Fruit fly (Drosophila melanogaster) whole organism, prepupa: ENCODE results near the gene Cdk12.
A peak's percentile ranks its signal among the peaks of the same experiment; 100 is the strongest.

ENCODE experiments used
- CG10631 ChIP-seq: fragments of 200-800 bp; sonication (Bioruptor generic); optimal IDR thresholded peaks from 2 replicates; lab custom pipeline; 2016; ENCODE audit warnings: missing biosample characterization, missing genetic modification characterization
- CG11294 ChIP-seq: fragments of 200-800 bp; sonication (Bioruptor generic); IDR thresholded peaks from 2 replicates; pipeline ENCODE4 v1.3.6; 2022; ENCODE audit warnings: missing biosample characterization, missing genetic modification characterization
- CG11762 ChIP-seq: fragments of 200-800 bp; sonication (Bioruptor generic); optimal IDR thresholded peaks from 3 replicates; lab custom pipeline; 2016; ENCODE audit warnings: missing biosample characterization, missing genetic modification characterization; ENCODE audit not compliant: insufficient read depth
- CG11902 ChIP-seq: fragments of 200-800 bp; sonication (Bioruptor generic); optimal IDR thresholded peaks from 3 replicates; lab custom pipeline; 2016; ENCODE audit warnings: missing biosample characterization, missing genetic modification characterization
- CG15336 ChIP-seq: fragments of 200-800 bp; sonication (Bioruptor generic); IDR thresholded peaks from 2 replicates; pipeline ENCODE4 v1.3.6; 2022; ENCODE audit warnings: missing biosample characterization, missing genetic modification characterization
- CG3032 ChIP-seq: fragments of 200-800 bp; optimal IDR thresholded peaks from 2 replicates; lab custom pipeline; 2019; ENCODE audit warnings: missing biosample characterization, mild to moderate bottlenecking, missing genetic modification characterization, moderate library complexity
- CG31627 ChIP-seq: fragments of 200-800 bp; sonication (Bioruptor generic); optimal IDR thresholded peaks from 3 replicates; lab custom pipeline; 2016; ENCODE audit warnings: missing biosample characterization, missing genetic modification characterization
- CG4318 ChIP-seq: fragments of 200-800 bp; sonication (Bioruptor generic); optimal IDR thresholded peaks from 3 replicates; lab custom pipeline; 2017; ENCODE audit warnings: missing biosample characterization, mild to moderate bottlenecking, missing genetic modification characterization
- CG6276 ChIP-seq: fragments of 200-800 bp; sonication (Bioruptor generic); optimal IDR thresholded peaks from 2 replicates; lab custom pipeline; 2017; ENCODE audit warnings: missing biosample characterization, mild to moderate bottlenecking, missing genetic modification characterization
- CG6792 ChIP-seq: fragments of 200-800 bp; sonication (Bioruptor generic); optimal IDR thresholded peaks from 3 replicates; lab custom pipeline; 2016; ENCODE audit warnings: missing biosample characterization, missing genetic modification characterization
- CG6808 ChIP-seq: fragments of 200-800 bp; sonication (Bioruptor generic); optimal IDR thresholded peaks from 3 replicates; lab custom pipeline; 2017; ENCODE audit warnings: missing biosample characterization, missing genetic modification characterization, mild to moderate bottlenecking, moderate library complexity, missing genetic modification reagents
- Eip75B ChIP-seq: fragments of 200-800 bp; sonication (Bioruptor generic); optimal IDR thresholded peaks from 3 replicates; lab custom pipeline; 2016; ENCODE audit warnings: missing biosample characterization, missing genetic modification characterization
- Eip78C ChIP-seq: fragments of 200-800 bp; sonication (Bioruptor generic); peaks from one replicate; lab custom pipeline; 2016; ENCODE audit warnings: missing biosample characterization, missing genetic modification characterization
- Eip93F ChIP-seq: fragments of 200-800 bp; sonication (Bioruptor generic); optimal IDR thresholded peaks from 2 replicates; lab custom pipeline; 2016; ENCODE audit warnings: missing biosample characterization, mild to moderate bottlenecking, missing genetic modification characterization
- Ets21C ChIP-seq: fragments of 200-800 bp; sonication (Bioruptor generic); optimal IDR thresholded peaks from 3 replicates; lab custom pipeline; 2016; ENCODE audit warnings: missing biosample characterization, missing genetic modification characterization
- Ets96B ChIP-seq: fragments of 200-800 bp; optimal IDR thresholded peaks from 2 replicates; lab custom pipeline; 2019; ENCODE audit warnings: missing biosample characterization, mild to moderate bottlenecking, missing genetic modification characterization, moderate library complexity
- Hr38 ChIP-seq: sonication (Bioruptor generic); optimal IDR thresholded peaks from 2 replicates; lab custom pipeline; 2016; ENCODE audit warnings: missing biosample characterization, missing genetic modification characterization
- Hr39 ChIP-seq: fragments of 200-800 bp; sonication (Bioruptor generic); optimal IDR thresholded peaks from 2 replicates; lab custom pipeline; 2016; ENCODE audit warnings: missing biosample characterization, missing genetic modification characterization
- Hr4 ChIP-seq: fragments of 200-800 bp; sonication (Bioruptor generic); optimal IDR thresholded peaks from 3 replicates; lab custom pipeline; 2016; ENCODE audit warnings: missing biosample characterization, missing genetic modification characterization
- Met ChIP-seq: fragments of 200-800 bp; sonication (Bioruptor generic); optimal IDR thresholded peaks from 3 replicates; lab custom pipeline; 2016; ENCODE audit warnings: missing biosample characterization, missing genetic modification characterization
- Smox ChIP-seq: fragments of 200-800 bp; sonication (Bioruptor generic); optimal IDR thresholded peaks from 3 replicates; lab custom pipeline; 2016; ENCODE audit warnings: missing biosample characterization, missing genetic modification characterization
- Sox102F ChIP-seq: fragments of 200-800 bp; sonication (Bioruptor generic); optimal IDR thresholded peaks from 2 replicates; lab custom pipeline; 2016; ENCODE audit warnings: missing biosample characterization, mild to moderate bottlenecking, missing genetic modification characterization
- Sox14 ChIP-seq: fragments of 200-800 bp; sonication (Bioruptor generic); optimal IDR thresholded peaks from 3 replicates; lab custom pipeline; 2016; ENCODE audit warnings: missing biosample characterization, missing genetic modification characterization
- Sox15 ChIP-seq: fragments of 200-800 bp; sonication (Bioruptor generic); optimal IDR thresholded peaks from 3 replicates; lab custom pipeline; 2016; ENCODE audit warnings: missing biosample characterization, missing genetic modification characterization
- acj6 ChIP-seq: fragments of 200-800 bp; sonication (Bioruptor generic); optimal IDR thresholded peaks from 3 replicates; lab custom pipeline; 2016; ENCODE audit warnings: missing biosample characterization, missing genetic modification characterization
- cyc ChIP-seq: fragments of 200-800 bp; sonication (Bioruptor generic); optimal IDR thresholded peaks from 3 replicates; lab custom pipeline; 2016; ENCODE audit warnings: missing biosample characterization, missing genetic modification characterization
- dsx ChIP-seq: fragments of 200-800 bp; optimal IDR thresholded peaks from 3 replicates; lab custom pipeline; 2019; ENCODE audit warnings: missing biosample characterization, mild to moderate bottlenecking, missing genetic modification characterization, moderate library complexity; ENCODE audit not compliant: poor library complexity, severe bottlenecking
- esn ChIP-seq: fragments of 200-800 bp; sonication (Bioruptor generic); optimal IDR thresholded peaks from 2 replicates; lab custom pipeline; 2016; ENCODE audit warnings: missing biosample characterization, mild to moderate bottlenecking, missing genetic modification characterization, moderate library complexity
- fd85E ChIP-seq: fragments of 200-800 bp; sonication (Bioruptor generic); optimal IDR thresholded peaks from 3 replicates; lab custom pipeline; 2016; ENCODE audit warnings: missing biosample characterization, missing genetic modification characterization
- lz ChIP-seq: fragments of 200-800 bp; sonication (Bioruptor generic); optimal IDR thresholded peaks from 3 replicates; lab custom pipeline; 2016; ENCODE audit warnings: missing biosample characterization, missing genetic modification characterization
- net ChIP-seq: fragments of 200-800 bp; sonication (Bioruptor generic); optimal IDR thresholded peaks from 3 replicates; lab custom pipeline; 2016; ENCODE audit warnings: missing biosample characterization, missing genetic modification characterization
- pdm3 ChIP-seq: fragments of 200-800 bp; sonication (Bioruptor generic); optimal IDR thresholded peaks from 3 replicates; lab custom pipeline; 2016; ENCODE audit warnings: missing biosample characterization, missing genetic modification characterization
- salr ChIP-seq, 2 experiments: fragments of 200-800 bp; sonication (Bioruptor generic); optimal IDR thresholded peaks; 3 replicates each; lab custom pipeline; 2016 to 2018; ENCODE audit warnings: missing biosample characterization in 2 of 2, missing genetic modification characterization in 2 of 2, mild to moderate bottlenecking in 1 of 2
- spab ChIP-seq: fragments of 200-800 bp; sonication (Bioruptor generic); optimal IDR thresholded peaks from 2 replicates; lab custom pipeline; 2017; ENCODE audit warnings: missing biosample characterization, mild to moderate bottlenecking, missing genetic modification characterization, missing genetic modification reagents
- topi ChIP-seq: fragments of 200-800 bp; sonication (Bioruptor generic); optimal IDR thresholded peaks from 3 replicates; lab custom pipeline; 2016; ENCODE audit warnings: missing biosample characterization, missing genetic modification characterization
- vri ChIP-seq: fragments of 200-800 bp; sonication (Bioruptor generic); optimal IDR thresholded peaks from 3 replicates; lab custom pipeline; 2016; ENCODE audit warnings: missing biosample characterization, mild to moderate bottlenecking, missing genetic modification characterization

Gene Cdk12

DNA sequence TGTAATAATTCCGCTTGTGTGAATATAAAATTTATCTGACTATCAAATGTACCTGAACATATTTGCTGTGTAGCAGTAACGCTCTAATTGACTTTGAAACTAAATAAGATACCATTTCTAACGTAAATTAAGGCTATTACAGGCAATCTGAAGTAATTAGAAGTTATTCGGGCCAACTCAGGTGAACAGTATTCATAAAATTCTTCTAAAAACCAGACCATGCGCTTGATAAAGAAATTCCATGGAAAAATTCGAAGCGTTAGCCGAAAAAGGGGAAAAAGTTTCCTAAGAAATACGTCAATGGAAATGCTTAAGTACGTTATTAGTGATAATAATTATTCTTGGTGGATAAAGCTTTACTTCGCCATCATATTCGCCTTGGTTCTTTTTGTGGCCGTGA lies 18.3 kb downstream of the Cdk12 start, which contains the start of gene ppk5:
Gene ppk5, plus strand, starts transcription at position 301 of the 400 bp plus-strand sequence.
- no peak for TF ChIP-seq net (GFP tag; lab: Kevin White, UChicago)
- TF ChIP-seq CG6792 (GFP tag; lab: Kevin White, UChicago), result no peak
- TF ChIP-seq dsx, result no peak
- no peak for TF ChIP-seq Sox14 (GFP tag; lab: Kevin White, UChicago)
- no peak for TF ChIP-seq pdm3
- no peak for TF ChIP-seq topi
- TF ChIP-seq Smox (GFP tag; lab: Kevin White, UChicago), result no peak
- no peak for TF ChIP-seq CG6276 (GFP tag; lab: Kevin White, UChicago)
- no peak for TF ChIP-seq CG15336
- no peak for TF ChIP-seq Ets21C (GFP tag; lab: Kevin White, UChicago)
- no peak for TF ChIP-seq acj6 (GFP tag; lab: Kevin White, UChicago)
- TF ChIP-seq CG11762 (GFP tag; lab: Kevin White, UChicago), result no peak
- TF ChIP-seq Sox102F (GFP tag; lab: Kevin White, UChicago), result no peak
- TF ChIP-seq salr (GFP tag; optimal IDR thresholded peaks at IDR 0.05; lab: Kevin White, UChicago), result no peak

DNA sequence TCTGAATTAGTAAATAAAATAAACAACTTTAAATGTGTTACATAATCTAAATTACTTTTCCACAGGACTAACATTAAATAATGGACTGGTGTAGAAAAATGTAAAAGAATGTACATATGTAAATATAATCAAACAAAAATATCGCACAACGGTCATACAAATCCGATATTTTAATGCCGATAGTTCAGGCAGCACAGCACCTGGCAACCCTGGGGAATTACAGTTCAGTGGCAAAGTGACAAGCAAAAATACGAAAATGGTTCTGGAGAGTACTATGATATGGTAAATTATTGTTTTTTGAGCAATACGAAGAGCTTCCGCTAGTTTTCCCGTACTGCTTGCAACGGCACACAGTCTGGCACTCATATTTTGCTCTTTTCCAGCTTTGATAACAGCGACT lies 20.8 kb downstream of the Cdk12 start, which contains the start of gene Rpn10:
Gene Rpn10, plus strand, starts transcription at position 144 of the 400 bp plus-strand sequence.
- no peak for TF ChIP-seq CG11902 (GFP tag; lab: Kevin White, UChicago)
- TF ChIP-seq CG3032, result peak; percentile 25
- peak; percentile 9 for TF ChIP-seq topi
- TF ChIP-seq esn, result peak; percentile 27
- no peak for TF ChIP-seq CG11762 (GFP tag; lab: Kevin White, UChicago)
- TF ChIP-seq Hr38 (GFP tag; lab: Kevin White, UChicago), result no peak
- peak; percentile 31 for TF ChIP-seq lz
- no peak for TF ChIP-seq CG6808 (GFP tag; lab: Kevin White, UChicago)
- TF ChIP-seq CG11294 (GFP tag; lab: Robert Waterston, UW), result no peak
- TF ChIP-seq Met (GFP tag; lab: Kevin White, UChicago), result no peak
- TF ChIP-seq Eip75B (GFP tag; lab: Kevin White, UChicago), result no peak
- peak; percentile 73 for TF ChIP-seq Eip78C (GFP tag; lab: Kevin White, UChicago)
- TF ChIP-seq Sox102F (GFP tag; lab: Kevin White, UChicago), result no peak
- TF ChIP-seq fd85E (GFP tag; lab: Kevin White, UChicago), result no peak
- TF ChIP-seq Hr4 (GFP tag; lab: Kevin White, UChicago), result no peak
- TF ChIP-seq Ets96B (tag; lab: Kevin White, UChicago), result no peak
- no peak for TF ChIP-seq CG10631
- TF ChIP-seq Hr39 (GFP tag; lab: Kevin White, UChicago), result no peak
- TF ChIP-seq CG6792 (GFP tag; lab: Kevin White, UChicago), result no peak
- peak; percentile 40 for TF ChIP-seq CG31627

DNA sequence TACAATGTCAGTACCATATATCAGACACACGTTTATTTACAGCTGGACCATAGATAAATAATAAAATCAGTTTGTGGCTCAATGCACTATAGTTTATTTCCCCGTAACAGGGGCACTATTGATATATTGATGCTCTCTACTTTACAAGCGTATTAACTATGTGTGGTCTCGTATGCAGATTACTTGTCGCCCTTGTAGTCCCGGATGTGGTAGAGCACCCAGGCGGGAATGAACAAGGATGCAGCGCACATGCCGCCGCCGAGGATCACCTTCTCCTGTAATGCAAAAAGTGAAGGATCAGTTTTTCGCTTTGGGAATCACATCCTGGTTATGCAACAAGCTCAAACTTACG lies 22.8 kb downstream of the Cdk12 start:
- TF ChIP-seq Ets96B (tag; lab: Kevin White, UChicago) (no peak), spab (GFP tag; lab: Kevin White, UChicago) (no peak)

DNA sequence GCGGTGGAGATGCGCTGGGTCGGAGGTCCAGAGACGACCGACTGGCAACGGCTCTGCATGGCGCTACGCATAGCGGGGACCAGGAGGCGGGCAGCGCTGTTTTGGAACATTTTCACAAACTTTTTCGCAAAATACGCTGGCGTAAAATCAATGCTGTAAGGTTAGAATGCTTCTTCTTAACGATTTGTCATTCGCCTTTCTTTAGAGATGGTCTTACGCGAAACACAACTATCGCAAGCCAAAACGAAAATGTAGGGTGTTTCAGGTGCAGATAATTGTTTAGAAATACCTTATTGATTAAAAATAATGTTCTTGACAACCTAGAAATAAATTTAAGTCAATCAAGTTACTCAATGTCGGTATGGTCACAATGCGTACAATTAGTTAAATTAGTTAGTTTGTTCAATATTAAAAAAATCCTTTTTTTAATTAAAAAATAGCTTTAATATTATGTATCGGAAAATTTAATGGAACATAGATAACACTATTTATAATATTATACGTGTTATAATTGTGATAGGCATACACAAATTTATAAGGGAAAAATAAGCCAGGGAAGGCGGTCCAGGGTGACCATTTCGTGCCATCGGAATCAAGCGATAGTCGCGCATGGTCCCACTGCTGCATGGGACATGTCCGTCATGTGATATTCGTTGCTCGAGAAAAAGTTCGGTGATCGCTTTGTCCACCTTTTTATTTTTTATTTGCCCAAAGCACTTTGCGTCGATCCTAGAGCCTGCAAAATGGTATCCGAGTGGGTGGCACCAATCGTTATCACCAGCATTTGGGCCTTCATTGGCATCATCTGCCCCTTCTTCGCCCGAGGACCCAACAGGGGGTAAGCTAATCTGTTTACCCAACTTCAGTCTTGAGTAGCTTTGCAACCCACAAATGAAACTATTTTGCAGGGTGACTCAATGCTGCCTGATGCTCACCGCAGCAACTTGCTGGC lies 23.4 kb downstream of the Cdk12 start, which contains the start of the genes COX8 and VhaM9.7-b:
Gene COX8, minus strand, starts transcription at position 203 of the 952 bp plus-strand sequence.
Gene VhaM9.7-b, plus strand, starts transcription at position 618 of the 952 bp plus-strand sequence.
- TF ChIP-seq Sox14 (GFP tag; lab: Kevin White, UChicago), result peak; percentile 25
- peak; percentile 55 for TF ChIP-seq CG11902 (GFP tag; lab: Kevin White, UChicago)
- TF ChIP-seq Hr39 (GFP tag; lab: Kevin White, UChicago), result no peak
- TF ChIP-seq vri, result peak; percentile 66
- TF ChIP-seq cyc, result peak; percentile 60
- peak; percentile 61 for TF ChIP-seq Hr4 (GFP tag; lab: Kevin White, UChicago)
- TF ChIP-seq CG11762 (GFP tag; lab: Kevin White, UChicago), result no peak
- peak; percentile 80 for TF ChIP-seq Eip78C (GFP tag; lab: Kevin White, UChicago)
- peak; percentile 67 for TF ChIP-seq esn
- peak; percentile 54 for TF ChIP-seq Sox15
- TF ChIP-seq lz, result peak; percentile 63
- peak; percentile 30 for TF ChIP-seq CG3032
- TF ChIP-seq CG4318 (GFP tag; lab: Kevin White, UChicago), result no peak
- peak; percentile 67 for TF ChIP-seq CG31627
- no peak for TF ChIP-seq Eip93F (GFP tag; lab: Kevin White, UChicago)
- peak; percentile 39 for TF ChIP-seq Ets21C (GFP tag; lab: Kevin White, UChicago)
